Fruit fly (Drosophila melanogaster): ENCODE data around the gene 5PtaseI.
A peak's percentile ranks its signal among the peaks of the same experiment; 100 is the strongest.

Gene 5PtaseI

DNA sequence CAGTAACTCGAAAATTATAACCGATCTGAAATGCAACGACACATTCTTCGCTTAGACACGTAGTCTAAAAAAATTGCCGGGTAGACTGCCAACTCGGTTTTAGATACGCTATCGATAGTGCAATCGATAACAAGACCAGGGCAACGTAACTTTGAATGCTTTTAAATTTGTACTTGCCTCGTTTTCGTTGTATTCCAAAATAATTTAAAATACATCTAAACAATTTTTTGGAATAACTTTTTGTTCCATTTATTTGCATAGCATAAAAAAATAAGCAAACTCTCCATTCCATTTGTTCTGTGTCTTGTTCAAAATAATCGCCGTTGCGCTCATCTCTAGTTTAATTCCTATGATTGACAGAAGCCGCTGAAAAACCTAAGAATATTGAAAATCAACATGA is 24.6 kb upstream of the 5PtaseI start, which contains the start of the genes Stt3B and CG11839 (continued):
- TF ChIP-seq B-H1 (GFP tag; IDR thresholded peaks at IDR 0.05) (peak; percentile 24; the same call in 1 of the 3 replicates), sob (GFP tag; IDR thresholded peaks at IDR 0.05) (peak; percentile 85; the same call in 1 of the 2 replicates), ase (GFP tag; IDR thresholded peaks at IDR 0.05) (no peak; the same call in 2 of the 3 replicates), chinmo (GFP tag; IDR thresholded peaks at IDR 0.05; ENCODE audit: partially characterized antibody) (peak; percentile 64; the same call in 2 of the 4 replicates), Bteb2 (GFP tag; optimal IDR thresholded peaks at IDR 0.05) (peak; percentile 70), CkIIα-i1 (GFP tag; IDR thresholded peaks at IDR 0.05) (no peak), Six4 (GFP tag; optimal IDR thresholded peaks at IDR 0.05) (peak; percentile 74), CG1603 (tag; optimal IDR thresholded peaks at IDR 0.05) (peak; percentile 93), E2f1 (GFP tag; IDR thresholded peaks at IDR 0.05) (peak; percentile 61; the same call in 1 of the 2 replicates), Myb (GFP tag; optimal IDR thresholded peaks at IDR 0.05) (peak; percentile 73), HmgZ (tag; optimal IDR thresholded peaks at IDR 0.05) (peak; percentile 89), twi (tag; optimal IDR thresholded peaks at IDR 0.05) (peak; percentile 57), Rfx (GFP tag; IDR thresholded peaks at IDR 0.05) (peak; percentile 82; the same call in 1 of the 2 replicates), CG17385 (GFP tag; optimal IDR thresholded peaks at IDR 0.05) (no peak), HmgD (GFP tag; optimal IDR thresholded peaks at IDR 0.05) (peak; percentile 85), trem (tag; optimal IDR thresholded peaks at IDR 0.05) (peak; percentile 100), lola (GFP tag; optimal IDR thresholded peaks at IDR 0.05) (peak in 1 of 3 experiments; percentile 68), jumu (GFP tag; optimal IDR thresholded peaks at IDR 0.05) (peak; percentile 82), CG8359 (GFP tag; optimal IDR thresholded peaks at IDR 0.05; ENCODE audit: borderline replicate concordance) (no peak), Bgb (GFP tag; IDR thresholded peaks at IDR 0.05; ENCODE audit: partially characterized antibody) (peak; percentile 91), Xrp1 (GFP tag; IDR thresholded peaks at IDR 0.05) (peak; percentile 62; the same call in 1 of the 2 replicates), pfk (GFP tag; optimal IDR thresholded peaks at IDR 0.05) (peak; percentile 76), row (GFP tag; IDR thresholded peaks at IDR 0.05) (peak; percentile 95), ranshi (GFP tag; IDR thresholded peaks at IDR 0.05) (no peak), trh (GFP tag; optimal IDR thresholded peaks at IDR 0.05) (peak; percentile 30), cad (GFP tag; optimal IDR thresholded peaks at IDR 0.05) (no peak), TFAM (GFP tag; optimal IDR thresholded peaks at IDR 0.05) (no peak), CG9727 (GFP tag; optimal IDR thresholded peaks at IDR 0.05) (peak; percentile 74), scrt (GFP tag; optimal IDR thresholded peaks at IDR 0.05) (no peak), CG15696 (tag; optimal IDR thresholded peaks at IDR 0.05) (peak; percentile 58), BtbVII (GFP tag; optimal IDR thresholded peaks at IDR 0.05) (no peak), Dek (tag; optimal IDR thresholded peaks at IDR 0.05) (no peak), CG42726 (GFP tag; IDR thresholded peaks at IDR 0.05; ENCODE audit: partially characterized antibody) (peak; percentile 89; the same call in 1 of the 2 replicates), pum (GFP tag; optimal IDR thresholded peaks at IDR 0.05) (peak; percentile 68), emc (GFP tag; optimal IDR thresholded peaks at IDR 0.05) (peak; percentile 35), fd96Cb (tag; optimal IDR thresholded peaks at IDR 0.05) (peak; percentile 24), nau (GFP tag; optimal IDR thresholded peaks at IDR 0.05) (no peak), vvl (GFP tag; IDR thresholded peaks at IDR 0.05) (peak; percentile 68), Usf (GFP tag; optimal IDR thresholded peaks at IDR 0.05) (no peak), CG10979 (tag; optimal IDR thresholded peaks at IDR 0.05) (peak; percentile 68), repo (GFP tag; optimal IDR thresholded peaks at IDR 0.05) (peak; percentile 49), CG2199 (GFP tag; IDR thresholded peaks at IDR 0.05) (0 out of 3 replicates have a peak, but pooled peaks have one; percentile 29), CG11560 (tag; IDR thresholded peaks at IDR 0.05) (no peak), inv (GFP tag; IDR thresholded peaks at IDR 0.05; ENCODE audit: partially characterized antibody) (peak; percentile 89), mirr (GFP tag; optimal IDR thresholded peaks at IDR 0.05) (no peak), chn (GFP tag; optimal IDR thresholded peaks at IDR 0.05) (peak; percentile 75), schlank (tag; optimal IDR thresholded peaks at IDR 0.05) (peak; percentile 18), CG13123 (GFP tag; optimal IDR thresholded peaks at IDR 0.05) (no peak), ERR (GFP tag; optimal IDR thresholded peaks at IDR 0.05) (peak; percentile 59), unc-4 (GFP tag; IDR thresholded peaks at IDR 0.05; ENCODE audit: partially characterized antibody) (peak; percentile 97)
